Worm (Caenorhabditis elegans) whole organism, young adult: ENCODE results near the gene lon-8.

Source experiments
- B0019.2 ChIP-seq: fragments of 200-800 bp; sonication (Bioruptor generic); conservative IDR thresholded peaks from 2 replicates; pipeline ENCODE4 v1.3.6; 2022; ENCODE audit warnings: missing genetic modification reagents, missing genetic modification characterization, missing compliant biosample characterization
- C06A6.2 ChIP-seq: fragments of 200-800 bp; sonication (Bioruptor generic); conservative IDR thresholded peaks from 2 replicates; pipeline ENCODE4 v1.3.6; 2022; ENCODE audit warnings: missing genetic modification characterization, missing compliant biosample characterization
- F10E7.11 ChIP-seq: sonication (generic microtip); optimal IDR thresholded peaks from 2 replicates; lab custom pipeline; 2017; ENCODE audit warnings: mild to moderate bottlenecking, missing genetic modification characterization, moderate library complexity, missing compliant biosample characterization
- F39B2.1 ChIP-seq: fragments of 200-800 bp; sonication (Bioruptor generic); IDR thresholded peaks from 2 replicates; pipeline ENCODE4 v1.3.6; 2022; ENCODE audit warnings: missing genetic modification reagents, missing genetic modification characterization, missing compliant biosample characterization
- F52B5.7 ChIP-seq: sonication (generic microtip); optimal IDR thresholded peaks from 2 replicates; lab custom pipeline; 2016; ENCODE audit warnings: mild to moderate bottlenecking, missing genetic modification characterization, missing compliant biosample characterization
- F55B11.4 ChIP-seq: sonication (generic microtip); optimal IDR thresholded peaks from 2 replicates; lab custom pipeline; 2016; ENCODE audit warnings: missing compliant biosample characterization, missing genetic modification characterization, borderline replicate concordance; ENCODE audit not compliant: insufficient read depth
- K11D2.4 ChIP-seq: fragments of 200-800 bp; sonication (Bioruptor generic); IDR thresholded peaks from 2 replicates; pipeline ENCODE4 v1.3.6; 2022; ENCODE audit warnings: missing genetic modification reagents, missing genetic modification characterization, missing compliant biosample characterization
- Y53G8AR.9 ChIP-seq: fragments of 200-800 bp; sonication (Bioruptor generic); conservative IDR thresholded peaks from 2 replicates; pipeline ENCODE4 v1.3.6; 2022; ENCODE audit warnings: missing genetic modification reagents, missing genetic modification characterization, missing compliant biosample characterization
- Y79H2A.3 ChIP-seq: fragments of 200-800 bp; sonication (Bioruptor generic); conservative IDR thresholded peaks from 2 replicates; pipeline ENCODE4 v1.3.6; 2022; ENCODE audit warnings: missing genetic modification reagents, missing genetic modification characterization, missing compliant biosample characterization
- ZK185.1 ChIP-seq: sonication (generic microtip); optimal IDR thresholded peaks from 2 replicates; lab custom pipeline; 2016; ENCODE audit warnings: mild to moderate bottlenecking, missing genetic modification characterization, missing compliant biosample characterization; ENCODE audit not compliant: poor library complexity, severe bottlenecking
- aptf-2 ChIP-seq: fragments of 200-800 bp; sonication (Bioruptor generic); conservative IDR thresholded peaks from 2 replicates; pipeline ENCODE4 v1.3.6; 2022; ENCODE audit warnings: missing genetic modification reagents, missing genetic modification characterization, missing compliant biosample characterization
- athp-1 ChIP-seq: sonication (generic microtip); optimal IDR thresholded peaks from 2 replicates; lab custom pipeline; 2017; ENCODE audit warnings: mild to moderate bottlenecking, missing genetic modification characterization, missing compliant biosample characterization
- attf-5 ChIP-seq: fragments of 200-800 bp; sonication (Bioruptor generic); optimal IDR thresholded peaks from 2 replicates; lab custom pipeline; 2018; ENCODE audit warnings: mild to moderate bottlenecking, missing genetic modification characterization, missing compliant biosample characterization
- attf-6 ChIP-seq: fragments of 200-800 bp; sonication (Bioruptor generic); IDR thresholded peaks from 2 replicates; pipeline ENCODE4 v1.3.6; 2022; ENCODE audit warnings: missing genetic modification reagents, missing genetic modification characterization, missing compliant biosample characterization
- ceh-40 ChIP-seq: fragments of 200-800 bp; sonication (Bioruptor generic); IDR thresholded peaks from 2 replicates; pipeline ENCODE4 v1.3.6; 2022; ENCODE audit warnings: missing genetic modification characterization, missing compliant biosample characterization
- dox-1 ChIP-seq: fragments of 200-800 bp; sonication (Bioruptor generic); IDR thresholded peaks from 2 replicates; pipeline ENCODE4 v1.3.6; 2022; ENCODE audit warnings: missing genetic modification reagents, missing genetic modification characterization, missing compliant biosample characterization
- dpff-1 ChIP-seq: sonication (generic microtip); optimal IDR thresholded peaks from 2 replicates; lab custom pipeline; 2017; ENCODE audit warnings: mild to moderate bottlenecking, missing genetic modification characterization, missing compliant biosample characterization
- dpl-1 ChIP-seq: fragments of 150-350 bp; optimal IDR thresholded peaks from 2 replicates; lab custom pipeline; 2014; ENCODE audit warnings: missing biosample characterization, missing genetic modification reagents, missing genetic modification characterization
- egrh-3 ChIP-seq: fragments of 200-800 bp; sonication (Bioruptor generic); IDR thresholded peaks from 2 replicates; pipeline ENCODE4 v1.3.6; 2022; ENCODE audit warnings: missing genetic modification reagents, missing genetic modification characterization, missing compliant biosample characterization
- hlh-12 ChIP-seq: sonication (generic microtip); optimal IDR thresholded peaks from 2 replicates; lab custom pipeline; 2016; ENCODE audit warnings: missing genetic modification characterization, missing compliant biosample characterization
- lin-40 ChIP-seq: sonication (generic microtip); optimal IDR thresholded peaks from 2 replicates; lab custom pipeline; 2016; ENCODE audit warnings: missing genetic modification characterization, mild to moderate bottlenecking, missing compliant biosample characterization, missing genotype, missing genetic modification reagents
- lin-54 ChIP-seq: fragments of 200-800 bp; sonication (Bioruptor generic); optimal IDR thresholded peaks from 2 replicates; lab custom pipeline; 2018; ENCODE audit warnings: mild to moderate bottlenecking, missing genetic modification characterization, missing compliant biosample characterization
- lir-1 ChIP-seq: fragments of 200-800 bp; sonication (Bioruptor generic); conservative IDR thresholded peaks from 2 replicates; pipeline ENCODE4 v1.3.6; 2022; ENCODE audit warnings: missing genetic modification reagents, missing genetic modification characterization, missing compliant biosample characterization
- lsl-1 ChIP-seq: fragments of 200-800 bp; sonication (Bioruptor generic); optimal IDR thresholded peaks from 2 replicates; lab custom pipeline; 2018; ENCODE audit warnings: mild to moderate bottlenecking, missing genetic modification characterization, moderate library complexity, missing compliant biosample characterization
- madf-10 ChIP-seq: sonication (generic microtip); optimal IDR thresholded peaks from 2 replicates; lab custom pipeline; 2016; ENCODE audit warnings: mild to moderate bottlenecking, missing genetic modification characterization, missing compliant biosample characterization
- madf-3 ChIP-seq: fragments of 200-800 bp; sonication (Bioruptor generic); IDR thresholded peaks from 2 replicates; pipeline ENCODE4 v1.3.6; 2022; ENCODE audit warnings: missing genetic modification reagents, missing genetic modification characterization, missing compliant biosample characterization
- madf-6 ChIP-seq: fragments of 200-800 bp; sonication (Bioruptor generic); IDR thresholded peaks from 2 replicates; pipeline ENCODE4 v1.3.6; 2022; ENCODE audit warnings: missing genetic modification reagents, missing genetic modification characterization, missing compliant biosample characterization
- mcd-1 ChIP-seq: fragments of 200-800 bp; sonication (Bioruptor generic); IDR thresholded peaks from 2 replicates; pipeline ENCODE4 v1.3.6; 2022; ENCODE audit warnings: missing genetic modification reagents, missing genetic modification characterization, missing compliant biosample characterization
- nfya-1 ChIP-seq: sonication (generic microtip); optimal IDR thresholded peaks from 2 replicates; lab custom pipeline; 2017; ENCODE audit warnings: antibody characterized with exemption, missing compliant biosample characterization, missing genetic modification characterization, borderline replicate concordance; ENCODE audit not compliant: insufficient read depth
- nhr-120 ChIP-seq: fragments of 200-800 bp; sonication (Bioruptor generic); IDR thresholded peaks from 2 replicates; pipeline ENCODE4 v1.3.6; 2022; ENCODE audit warnings: missing genetic modification characterization, missing compliant biosample characterization
- nhr-80 ChIP-seq: sonication (generic microtip); optimal IDR thresholded peaks from 2 replicates; lab custom pipeline; 2016; ENCODE audit warnings: missing genetic modification characterization, missing compliant biosample characterization
- rpc-1 ChIP-seq, 2 experiments: fragments of 150-350 bp in 1 of 2; sonication (generic microtip) in 1 of 2; optimal IDR thresholded peaks; 2 replicates each; lab custom pipeline; 2014 to 2018; ENCODE audit warnings: missing biosample characterization in 1 of 2, missing genetic modification characterization in 1 of 2, missing genetic modification reagents in 1 of 2, missing genotype in 1 of 2
- snpc-1.3 ChIP-seq: sonication (generic microtip); optimal IDR thresholded peaks from 2 replicates; lab custom pipeline; 2017; ENCODE audit warnings: missing genetic modification characterization, mild to moderate bottlenecking, missing compliant biosample characterization, antibody characterized with exemption, moderate library complexity, missing genotype, missing genetic modification reagents; ENCODE audit not compliant: insufficient read depth
- snpc-3.4 ChIP-seq: sonication (generic microtip); optimal IDR thresholded peaks from 2 replicates; lab custom pipeline; 2017; ENCODE audit warnings: missing genetic modification characterization, mild to moderate bottlenecking, missing compliant biosample characterization, antibody characterized with exemption, moderate library complexity, missing genotype, missing genetic modification reagents
- somi-1 ChIP-seq: fragments of 200-800 bp; sonication (Bioruptor generic); optimal IDR thresholded peaks from 2 replicates; lab custom pipeline; 2018; ENCODE audit warnings: mild to moderate bottlenecking, missing genetic modification characterization, missing compliant biosample characterization
- sptf-2 ChIP-seq: fragments of 200-800 bp; sonication (Bioruptor generic); optimal IDR thresholded peaks from 2 replicates; lab custom pipeline; 2018; ENCODE audit warnings: mild to moderate bottlenecking, missing genetic modification characterization, missing compliant biosample characterization
- zfh-2 ChIP-seq: fragments of 200-800 bp; sonication (Bioruptor generic); conservative IDR thresholded peaks from 2 replicates; pipeline ENCODE4 v1.3.6; 2022; ENCODE audit warnings: missing genetic modification reagents, missing genetic modification characterization, missing compliant biosample characterization
- zim-3 ChIP-seq: sonication (generic microtip); optimal IDR thresholded peaks from 2 replicates; lab custom pipeline; 2017; ENCODE audit warnings: mild to moderate bottlenecking, missing genetic modification characterization, moderate library complexity, missing compliant biosample characterization
- ztf-18 ChIP-seq: sonication (generic microtip); optimal IDR thresholded peaks from 2 replicates; lab custom pipeline; 2016; ENCODE audit warnings: missing genotype, mild to moderate bottlenecking, missing genetic modification characterization, missing compliant biosample characterization
- ztf-22 ChIP-seq: fragments of 200-800 bp; sonication (Bioruptor generic); optimal IDR thresholded peaks from 2 replicates; lab custom pipeline; 2018; ENCODE audit warnings: mild to moderate bottlenecking, missing genetic modification characterization, moderate library complexity, missing compliant biosample characterization
- ztf-25 ChIP-seq: fragments of 200-800 bp; sonication (Bioruptor generic); IDR thresholded peaks from 2 replicates; pipeline ENCODE4 v1.3.6; 2022; ENCODE audit warnings: missing genetic modification reagents, missing genetic modification characterization, missing compliant biosample characterization

The lon-8 gene

ce11 chrV:17962500-17962899 lies 38.7 kb downstream of the lon-8 start (continued):
- TF ChIP-seq K11D2.4 (no peak), Y79H2A.3 (GFP tag; lab: Robert Waterston, UW) (no peak), C06A6.2 (GFP tag; lab: Robert Waterston, UW) (no peak), nhr-80 (no peak), zim-3 (no peak), madf-6 (GFP tag; lab: Robert Waterston, UW) (no peak), lin-40 (tag; lab: Kevin White, UChicago) (no peak), dox-1 (GFP tag; lab: Robert Waterston, UW) (0 out of 2 replicates have a peak, but pooled peaks have one; percentile 20), mcd-1 (0 out of 2 replicates have a peak, but pooled peaks have one; percentile 6), ztf-22 (GFP tag; lab: Kevin White, UChicago) (no peak)

- TF ChIP-seq egrh-3 (GFP tag; lab: Robert Waterston, UW) (peak; percentile 57; the same call in 1 of the 2 replicates), zfh-2 (peak; percentile 44; the same call in 1 of the 2 replicates), athp-1 (tag; lab: Kevin White, UChicago) (no peak)
Measured at ce11 chrV:17956109-17956508, 45.1 kb downstream of the lon-8 start.

ce11 chrV:17952280-17952679 lies 48.9 kb downstream of the lon-8 start:
- TF ChIP-seq nhr-120 (GFP tag; lab: Robert Waterston, UW) = no peak
- 0 out of 2 replicates have a peak, but pooled peaks have one; percentile 16 for TF ChIP-seq ztf-25 (GFP tag; lab: Robert Waterston, UW)
- TF ChIP-seq zfh-2 = peak; percentile 51; the same call in 1 of the 2 replicates

- TF ChIP-seq aptf-2 = no peak
- no peak for TF ChIP-seq ceh-40
- TF ChIP-seq nhr-80 = peak; percentile 97
- TF ChIP-seq madf-6 (GFP tag; lab: Robert Waterston, UW) = peak; percentile 28; the same call in 1 of the 2 replicates
- TF ChIP-seq Y53G8AR.9 (GFP tag; lab: Robert Waterston, UW) = peak; percentile 83; the same call in 1 of the 2 replicates
- TF ChIP-seq lir-1 = peak; percentile 83
- peak; percentile 91 for TF ChIP-seq madf-10 (tag; lab: Kevin White, UChicago)
- peak; percentile 42 for TF ChIP-seq somi-1 (GFP tag; lab: Kevin White, UChicago)
- TF ChIP-seq lin-54 (GFP tag; lab: Kevin White, UChicago) = peak; percentile 60
- no peak for TF ChIP-seq F55B11.4 (tag; lab: Kevin White, UChicago)
- TF ChIP-seq attf-6 (GFP tag; lab: Robert Waterston, UW) = peak; percentile 68; the same call in 1 of the 2 replicates
- peak; percentile 21 for TF ChIP-seq lsl-1
- no peak for TF ChIP-seq dpl-1 (GFP tag; lab: Kevin White, UChicago)
- TF ChIP-seq nfya-1 (tag; lab: Kevin White, UChicago) = no peak
- TF ChIP-seq ztf-18 (tag; lab: Kevin White, UChicago) = peak; percentile 73
- TF ChIP-seq sptf-2 (GFP tag; lab: Kevin White, UChicago) = peak; percentile 33
- TF ChIP-seq F39B2.1 = no peak
- TF ChIP-seq rpc-1 (optimal IDR thresholded peaks at IDR 0.05; lab: Kevin White, UChicago) = no peak
- TF ChIP-seq rpc-1 (tag; optimal IDR thresholded peaks at IDR 0.05; lab: Kevin White, UChicago) = no peak
- TF ChIP-seq snpc-3.4 (tag; lab: Kevin White, UChicago) = no peak
- TF ChIP-seq madf-3 (GFP tag; lab: Robert Waterston, UW) = peak; percentile 97
- TF ChIP-seq dpff-1 (tag; lab: Kevin White, UChicago) = no peak
- no peak for TF ChIP-seq nhr-120 (GFP tag; lab: Robert Waterston, UW)
- no peak for TF ChIP-seq ZK185.1 (tag; lab: Kevin White, UChicago)
- no peak for TF ChIP-seq hlh-12 (tag; lab: Kevin White, UChicago)
- TF ChIP-seq snpc-1.3 (tag; lab: Kevin White, UChicago) = no peak
- no peak for TF ChIP-seq B0019.2 (GFP tag; lab: Robert Waterston, UW)
- TF ChIP-seq attf-5 = peak; percentile 99
- TF ChIP-seq F10E7.11 = no peak
- peak; percentile 83 for TF ChIP-seq F52B5.7 (tag; lab: Kevin White, UChicago)
Measured at ce11 chrV:17951172-17951999, 49.8 kb downstream of the lon-8 start, which contains the start of gene Y59A8B.24. Gene Y59A8B.24 (plus strand): TSS chrV:17951949.
